Fruit fly (Drosophila melanogaster) whole organism, prepupa: ENCODE results near the gene Gr28b.

ENCODE experiments used
- CG11294 ChIP-seq: fragments of 200-800 bp; sonication (Bioruptor generic); IDR thresholded peaks from 2 replicates; pipeline ENCODE4 v1.3.6; 2022; ENCODE audit warnings: missing biosample characterization, missing genetic modification characterization
- CG15336 ChIP-seq: fragments of 200-800 bp; sonication (Bioruptor generic); IDR thresholded peaks from 2 replicates; pipeline ENCODE4 v1.3.6; 2022; ENCODE audit warnings: missing biosample characterization, missing genetic modification characterization
- CG16779 ChIP-seq: fragments of 200-800 bp; sonication (Bioruptor generic); optimal IDR thresholded peaks from 3 replicates; lab custom pipeline; 2017; ENCODE audit warnings: missing biosample characterization, mild to moderate bottlenecking, missing genetic modification characterization
- CG3032 ChIP-seq: fragments of 200-800 bp; optimal IDR thresholded peaks from 2 replicates; lab custom pipeline; 2019; ENCODE audit warnings: missing biosample characterization, mild to moderate bottlenecking, missing genetic modification characterization, moderate library complexity
- CG32006 ChIP-seq: fragments of 200-800 bp; sonication (Bioruptor generic); optimal IDR thresholded peaks from 3 replicates; lab custom pipeline; 2017; ENCODE audit warnings: missing biosample characterization, mild to moderate bottlenecking, missing genetic modification characterization
- CG4318 ChIP-seq: fragments of 200-800 bp; sonication (Bioruptor generic); optimal IDR thresholded peaks from 3 replicates; lab custom pipeline; 2017; ENCODE audit warnings: missing biosample characterization, mild to moderate bottlenecking, missing genetic modification characterization
- CG6276 ChIP-seq: fragments of 200-800 bp; sonication (Bioruptor generic); optimal IDR thresholded peaks from 2 replicates; lab custom pipeline; 2017; ENCODE audit warnings: missing biosample characterization, mild to moderate bottlenecking, missing genetic modification characterization
- CG6808 ChIP-seq: fragments of 200-800 bp; sonication (Bioruptor generic); optimal IDR thresholded peaks from 3 replicates; lab custom pipeline; 2017; ENCODE audit warnings: missing biosample characterization, missing genetic modification characterization, mild to moderate bottlenecking, moderate library complexity, missing genetic modification reagents
- CG8119 ChIP-seq: fragments of 200-800 bp; sonication (Bioruptor generic); IDR thresholded peaks from 3 replicates; pipeline ENCODE4 v1.3.6; 2022; ENCODE audit warnings: missing biosample characterization, missing genetic modification characterization
- CG9139 ChIP-seq: fragments of 200-800 bp; sonication (Bioruptor generic); optimal IDR thresholded peaks from 3 replicates; lab custom pipeline; 2017; ENCODE audit warnings: missing biosample characterization, mild to moderate bottlenecking, missing genetic modification characterization
- Eip78C ChIP-seq: fragments of 200-800 bp; sonication (Bioruptor generic); peaks from one replicate; lab custom pipeline; 2016; ENCODE audit warnings: missing biosample characterization, missing genetic modification characterization
- Ets96B ChIP-seq: fragments of 200-800 bp; optimal IDR thresholded peaks from 2 replicates; lab custom pipeline; 2019; ENCODE audit warnings: missing biosample characterization, mild to moderate bottlenecking, missing genetic modification characterization, moderate library complexity
- Gug ChIP-seq: fragments of 200-800 bp; sonication (Bioruptor generic); IDR thresholded peaks from 2 replicates; pipeline ENCODE4 v1.3.6; 2022; ENCODE audit warnings: missing biosample characterization, missing genetic modification characterization
- Hr38 ChIP-seq: sonication (Bioruptor generic); optimal IDR thresholded peaks from 2 replicates; lab custom pipeline; 2016; ENCODE audit warnings: missing biosample characterization, missing genetic modification characterization
- Hr39 ChIP-seq: fragments of 200-800 bp; sonication (Bioruptor generic); optimal IDR thresholded peaks from 2 replicates; lab custom pipeline; 2016; ENCODE audit warnings: missing biosample characterization, missing genetic modification characterization
- OdsH ChIP-seq: fragments of 200-800 bp; sonication (Bioruptor generic); optimal IDR thresholded peaks from 3 replicates; lab custom pipeline; 2016; ENCODE audit warnings: missing biosample characterization, missing genetic modification characterization
- Sox102F ChIP-seq: fragments of 200-800 bp; sonication (Bioruptor generic); optimal IDR thresholded peaks from 2 replicates; lab custom pipeline; 2016; ENCODE audit warnings: missing biosample characterization, mild to moderate bottlenecking, missing genetic modification characterization
- Sox15 ChIP-seq: fragments of 200-800 bp; sonication (Bioruptor generic); optimal IDR thresholded peaks from 3 replicates; lab custom pipeline; 2016; ENCODE audit warnings: missing biosample characterization, missing genetic modification characterization
- achi ChIP-seq: fragments of 200-800 bp; sonication (Bioruptor generic); optimal IDR thresholded peaks from 3 replicates; lab custom pipeline; 2016; ENCODE audit warnings: missing biosample characterization, missing genetic modification characterization
- cyc ChIP-seq: fragments of 200-800 bp; sonication (Bioruptor generic); optimal IDR thresholded peaks from 3 replicates; lab custom pipeline; 2016; ENCODE audit warnings: missing biosample characterization, missing genetic modification characterization
- dac ChIP-seq: fragments of 200-800 bp; sonication (Bioruptor generic); optimal IDR thresholded peaks from 2 replicates; lab custom pipeline; 2017; ENCODE audit warnings: missing biosample characterization, mild to moderate bottlenecking, missing genetic modification characterization
- eg ChIP-seq: fragments of 200-800 bp; sonication (Bioruptor generic); IDR thresholded peaks from 3 replicates; pipeline ENCODE4 v1.3.6; 2022; ENCODE audit warnings: missing biosample characterization, missing genetic modification characterization
- fd59A ChIP-seq: fragments of 200-800 bp; sonication (Bioruptor generic); optimal IDR thresholded peaks from 2 replicates; lab custom pipeline; 2017; ENCODE audit warnings: missing biosample characterization, mild to moderate bottlenecking, missing genetic modification characterization, missing genetic modification reagents
- fkh ChIP-seq: fragments of 200-800 bp; sonication (Bioruptor generic); optimal IDR thresholded peaks from 3 replicates; lab custom pipeline; 2017; ENCODE audit warnings: missing biosample characterization, mild to moderate bottlenecking, missing genetic modification characterization, moderate library complexity
- pdm3 ChIP-seq: fragments of 200-800 bp; sonication (Bioruptor generic); optimal IDR thresholded peaks from 3 replicates; lab custom pipeline; 2016; ENCODE audit warnings: missing biosample characterization, missing genetic modification characterization
- salr ChIP-seq, 2 experiments: fragments of 200-800 bp; sonication (Bioruptor generic); optimal IDR thresholded peaks; 3 replicates each; lab custom pipeline; 2016 to 2018; ENCODE audit warnings: missing biosample characterization in 2 of 2, missing genetic modification characterization in 2 of 2, mild to moderate bottlenecking in 1 of 2
- ss ChIP-seq, 2 experiments: fragments of 200-800 bp; sonication (Bioruptor generic); optimal IDR thresholded peaks; 2 replicates in 1 of 2; 3 replicates in 1 of 2; lab custom pipeline; 2017 to 2018; ENCODE audit warnings: mild to moderate bottlenecking in 2 of 2, missing biosample characterization in 2 of 2, missing genetic modification characterization in 2 of 2, moderate library complexity in 1 of 2
- svp ChIP-seq: fragments of 200-800 bp; sonication (Bioruptor generic); peaks from one replicate; lab custom pipeline; 2016; ENCODE audit warnings: missing biosample characterization, missing genetic modification characterization
- vri ChIP-seq: fragments of 200-800 bp; sonication (Bioruptor generic); optimal IDR thresholded peaks from 3 replicates; lab custom pipeline; 2016; ENCODE audit warnings: missing biosample characterization, mild to moderate bottlenecking, missing genetic modification characterization

Gene Gr28b

dm6 chr2L:7466304-7466703 lies 4.3 kb upstream of the Gr28b start, which contains the start of gene CG6055 (continued):
- TF ChIP-seq CG15336 (GFP tag; lab: Robert Waterston, UW) (no peak; the same call in 1 of the 2 replicates), salr (GFP tag; optimal IDR thresholded peaks at IDR 0.05; lab: Kevin White, UChicago) (peak; percentile 17 to 30), Gug (GFP tag; lab: Robert Waterston, UW) (no peak), achi (GFP tag; lab: Kevin White, UChicago) (peak; percentile 7), CG16779 (tag; lab: Kevin White, UChicago) (no peak), Hr39 (GFP tag; lab: Kevin White, UChicago) (no peak), CG32006 (GFP tag; lab: Kevin White, UChicago) (no peak)

- TF ChIP-seq OdsH (GFP tag; lab: Kevin White, UChicago) (no peak), svp (GFP tag; lab: Kevin White, UChicago) (peak; percentile 11), CG4318 (GFP tag; lab: Kevin White, UChicago) (no peak)
Measured at dm6 chr2L:7454112-7454511, 7.9 kb downstream of the Gr28b start, which contains the start of gene Gr28a. TSS of gene Gr28a (minus strand) at chr2L:7454212.

- TF ChIP-seq CG6276 (GFP tag; lab: Kevin White, UChicago) (no peak), Gug (GFP tag; lab: Robert Waterston, UW) (no peak), dac (GFP tag; lab: Kevin White, UChicago) (no peak), eg (GFP tag; lab: Robert Waterston, UW) (no peak), Sox15 (GFP tag; lab: Kevin White, UChicago) (no peak), Hr39 (GFP tag; lab: Kevin White, UChicago) (no peak), achi (GFP tag; lab: Kevin White, UChicago) (no peak)
Measured at dm6 chr2L:7452093-7452492, 10.0 kb downstream of the Gr28b start.

dm6 chr2L:7450966-7451365 lies 11.1 kb downstream of the Gr28b start, which contains the start of gene santa-maria:
TSS of gene santa-maria (minus strand) at chr2L:7451244.
- TF ChIP-seq CG8119 (GFP tag; lab: Robert Waterston, UW), result no peak
- TF ChIP-seq cyc (GFP tag; lab: Kevin White, UChicago), result no peak
- TF ChIP-seq svp (GFP tag; lab: Kevin White, UChicago), result peak; percentile 32
- TF ChIP-seq fkh (GFP tag; lab: Kevin White, UChicago), result no peak
- no peak for TF ChIP-seq CG3032 (tag; lab: Kevin White, UChicago)
- peak; percentile 17 for TF ChIP-seq vri (GFP tag; lab: Kevin White, UChicago)
- no peak for TF ChIP-seq CG4318 (GFP tag; lab: Kevin White, UChicago)
- TF ChIP-seq Eip78C, result peak; percentile 19
- TF ChIP-seq ss (GFP tag; optimal IDR thresholded peaks at IDR 0.05; lab: Kevin White, UChicago), result no peak
- no peak for TF ChIP-seq CG11294
- TF ChIP-seq Sox102F (GFP tag; lab: Kevin White, UChicago), result no peak
- TF ChIP-seq pdm3 (GFP tag; lab: Kevin White, UChicago), result no peak
- TF ChIP-seq CG6808, result no peak
- no peak for TF ChIP-seq fd59A (GFP tag; lab: Kevin White, UChicago)
- no peak for TF ChIP-seq Ets96B (tag; lab: Kevin White, UChicago)
- no peak for TF ChIP-seq CG15336 (GFP tag; lab: Robert Waterston, UW)
- TF ChIP-seq, all 60 proteins: peak for 3

- TF ChIP-seq CG9139 (GFP tag; lab: Kevin White, UChicago) (no peak), svp (GFP tag; lab: Kevin White, UChicago) (peak; percentile 95)
Measured at dm6 chr2L:7448371-7448770, 13.7 kb downstream of the Gr28b start.

dm6 chr2L:7447820-7448219 lies 14.2 kb downstream of the Gr28b start:
- no peak for TF ChIP-seq OdsH (GFP tag; lab: Kevin White, UChicago)
- TF ChIP-seq Hr38 (GFP tag; lab: Kevin White, UChicago), result no peak
- peak; percentile 32 for TF ChIP-seq CG6276 (GFP tag; lab: Kevin White, UChicago)
